Worm (Caenorhabditis elegans): ENCODE data around the gene C49C3.11.

DNA sequence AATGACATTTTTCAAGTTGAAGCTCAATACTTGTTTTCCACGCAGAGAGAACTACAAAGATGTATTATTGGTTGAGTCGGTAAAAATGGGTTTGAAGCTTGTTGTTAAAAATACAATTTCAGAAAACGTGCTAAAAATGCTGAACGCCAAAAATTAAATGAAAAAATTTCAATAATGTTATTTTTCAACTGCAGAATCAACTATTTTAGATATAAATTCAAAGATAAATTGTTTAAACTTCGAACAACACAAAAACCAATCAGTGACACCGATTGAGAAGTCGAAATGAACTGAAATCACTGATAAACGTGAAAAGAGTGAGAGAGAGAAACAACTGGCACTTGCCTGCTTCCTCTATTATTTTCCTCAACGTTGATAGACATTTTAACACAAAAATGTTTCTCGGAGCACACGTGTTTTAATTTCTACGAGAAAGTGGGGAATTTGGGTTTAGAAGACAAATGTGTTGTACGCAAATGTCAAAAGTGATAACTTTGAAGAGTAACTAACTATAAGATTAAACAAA, 43.9 kb downstream of the C49C3.11 start, which contains the start of gene T02D1.8:
- TF ChIP-seq W03F9.2 (tag; optimal IDR thresholded peaks at IDR 0.05) (no peak), him-1 (tag; optimal IDR thresholded peaks at IDR 0.05) (no peak)
